Fruit fly (Drosophila melanogaster) whole organism, pupa: Measurements from ENCODE around the gene CG17193.

Experiments
- CG10348 ChIP-seq: fragments of 200-800 bp; sonication (Bioruptor generic); IDR thresholded peaks from 2 replicates; pipeline ENCODE4 v1.3.6; 2022; ENCODE audit warnings: missing biosample characterization, missing genetic modification characterization
- CG12605 ChIP-seq: fragments of 200-800 bp; sonication (Bioruptor generic); IDR thresholded peaks from 2 replicates; pipeline ENCODE4 v1.3.6; 2022; ENCODE audit warnings: missing biosample characterization, missing genetic modification characterization
- CG13204 ChIP-seq: fragments of 200-800 bp; sonication (Bioruptor generic); optimal IDR thresholded peaks from 2 replicates; lab custom pipeline; 2018; ENCODE audit warnings: missing biosample characterization, mild to moderate bottlenecking, missing genetic modification characterization, moderate library complexity
- CG14655 ChIP-seq: fragments of 200-800 bp; sonication (Bioruptor generic); optimal IDR thresholded peaks from 3 replicates; lab custom pipeline; 2017; ENCODE audit warnings: mild to moderate bottlenecking, missing biosample characterization, missing genetic modification reagents, missing genetic modification characterization
- CG15710 ChIP-seq: fragments of 200-800 bp; sonication (Bioruptor generic); optimal IDR thresholded peaks from 2 replicates; lab custom pipeline; 2018; ENCODE audit warnings: missing biosample characterization, mild to moderate bottlenecking, missing genetic modification characterization, moderate library complexity
- CG17806 ChIP-seq: fragments of 200-800 bp; sonication (Bioruptor generic); optimal IDR thresholded peaks from 2 replicates; lab custom pipeline; 2018; ENCODE audit warnings: missing biosample characterization, mild to moderate bottlenecking, missing genetic modification characterization, moderate library complexity
- CG32121 ChIP-seq: fragments of 200-800 bp; sonication (Bioruptor generic); IDR thresholded peaks from 2 replicates; pipeline ENCODE4 v1.3.6; 2022; ENCODE audit warnings: missing biosample characterization, missing genetic modification characterization
- CG34367 ChIP-seq: fragments of 200-800 bp; sonication (Bioruptor generic); optimal IDR thresholded peaks from 2 replicates; lab custom pipeline; 2018; ENCODE audit warnings: missing biosample characterization, mild to moderate bottlenecking, missing genetic modification characterization
- CG4496 ChIP-seq: fragments of 200-800 bp; sonication (Bioruptor generic); IDR thresholded peaks from 3 replicates; pipeline ENCODE4 v1.3.6; 2022; ENCODE audit warnings: missing biosample characterization, missing genetic modification characterization
- CG8159 ChIP-seq: fragments of 200-800 bp; sonication (Bioruptor generic); optimal IDR thresholded peaks from 3 replicates; lab custom pipeline; 2018; ENCODE audit warnings: missing biosample characterization, mild to moderate bottlenecking, missing genetic modification characterization, moderate library complexity
- CG8301 ChIP-seq: fragments of 200-800 bp; sonication (Bioruptor generic); optimal IDR thresholded peaks from 2 replicates; lab custom pipeline; 2018; ENCODE audit warnings: missing biosample characterization, mild to moderate bottlenecking, missing genetic modification characterization
- CG9948 ChIP-seq: fragments of 200-800 bp; sonication (Bioruptor generic); optimal IDR thresholded peaks from 2 replicates; lab custom pipeline; 2018; ENCODE audit warnings: missing biosample characterization, mild to moderate bottlenecking, missing genetic modification characterization, moderate library complexity
- D1 ChIP-seq: fragments of 200-800 bp; sonication (Bioruptor generic); optimal IDR thresholded peaks from 2 replicates; lab custom pipeline; 2018; ENCODE audit warnings: missing biosample characterization, mild to moderate bottlenecking, missing genetic modification characterization, moderate library complexity
- EcR ChIP-seq: fragments of 200-800 bp; sonication (Bioruptor generic); optimal IDR thresholded peaks from 3 replicates; lab custom pipeline; 2019; ENCODE audit warnings: missing biosample characterization, missing genetic modification characterization, mild to moderate bottlenecking, moderate library complexity, missing genetic modification reagents
- Ets98B ChIP-seq: fragments of 200-800 bp; sonication (Bioruptor generic); IDR thresholded peaks from 2 replicates; pipeline ENCODE4 v1.3.6; 2022; ENCODE audit warnings: missing biosample characterization, missing genetic modification characterization
- Pif1A ChIP-seq: fragments of 200-800 bp; sonication (Bioruptor generic); optimal IDR thresholded peaks from 3 replicates; lab custom pipeline; 2016; ENCODE audit warnings: missing biosample characterization, missing genetic modification characterization
- Pif1B ChIP-seq: fragments of 200-800 bp; sonication (Bioruptor generic); optimal IDR thresholded peaks from 3 replicates; lab custom pipeline; 2016; ENCODE audit warnings: missing biosample characterization, missing genetic modification characterization
- Snoo ChIP-seq: fragments of 200-800 bp; sonication (Bioruptor generic); optimal IDR thresholded peaks from 3 replicates; lab custom pipeline; 2017; ENCODE audit warnings: missing biosample characterization, mild to moderate bottlenecking, missing genetic modification characterization, inconsistent platforms
- fd96Ca ChIP-seq: fragments of 200-800 bp; sonication (Bioruptor generic); IDR thresholded peaks from 3 replicates; pipeline ENCODE4 v1.3.6; 2022; ENCODE audit warnings: missing biosample characterization, missing genetic modification characterization
- gl ChIP-seq: fragments of 200-800 bp; sonication (Bioruptor generic); optimal IDR thresholded peaks from 2 replicates; lab custom pipeline; 2018; ENCODE audit warnings: missing biosample characterization, mild to moderate bottlenecking, missing genetic modification characterization
- rn ChIP-seq: fragments of 200-800 bp; sonication (Bioruptor generic); IDR thresholded peaks from 2 replicates; pipeline ENCODE4 v1.3.6; 2022; ENCODE audit warnings: missing biosample characterization, missing genetic modification characterization

Gene CG17193

DNA sequence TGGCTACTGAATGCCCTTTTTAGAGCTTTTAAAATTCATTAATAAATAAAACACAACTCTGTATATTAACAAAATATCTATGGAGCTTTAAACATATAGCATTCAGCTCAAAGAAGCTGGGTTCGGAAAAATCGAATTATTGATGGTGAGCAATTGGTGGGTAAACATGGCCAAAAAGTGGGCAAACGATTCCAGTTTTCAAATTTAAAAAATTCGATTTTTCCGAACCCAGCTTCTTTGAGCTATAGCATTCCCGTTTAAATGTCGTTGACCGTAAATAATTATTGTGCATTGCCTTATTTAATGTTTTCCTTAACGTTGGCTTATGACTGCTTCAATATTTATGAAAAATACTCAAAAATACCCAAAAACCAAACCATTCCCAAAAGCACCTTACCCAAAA lies 54.3 kb downstream of the CG17193 start:
- TF ChIP-seq D1 (tag; lab: Kevin White, UChicago) (no peak), Pif1B (GFP tag; lab: Kevin White, UChicago) (no peak), Pif1A (GFP tag; lab: Kevin White, UChicago) (peak; percentile 29), CG10348 (GFP tag; lab: Robert Waterston, UW) (no peak), CG14655 (GFP tag; lab: Kevin White, UChicago) (peak; percentile 47), CG8301 (tag; lab: Kevin White, UChicago) (peak; percentile 7), Snoo (tag; lab: Kevin White, UChicago) (peak; percentile 40), fd96Ca (GFP tag; lab: Robert Waterston, UW) (no peak), CG9948 (tag; lab: Kevin White, UChicago) (peak; percentile 35), CG17806 (tag; lab: Kevin White, UChicago) (peak; percentile 2), CG8159 (tag; lab: Kevin White, UChicago) (peak; percentile 47), CG34367 (tag; lab: Kevin White, UChicago) (no peak), CG15710 (tag; lab: Kevin White, UChicago) (peak; percentile 48), Ets98B (GFP tag; lab: Robert Waterston, UW) (no peak), rn (GFP tag; lab: Robert Waterston, UW) (no peak)

DNA sequence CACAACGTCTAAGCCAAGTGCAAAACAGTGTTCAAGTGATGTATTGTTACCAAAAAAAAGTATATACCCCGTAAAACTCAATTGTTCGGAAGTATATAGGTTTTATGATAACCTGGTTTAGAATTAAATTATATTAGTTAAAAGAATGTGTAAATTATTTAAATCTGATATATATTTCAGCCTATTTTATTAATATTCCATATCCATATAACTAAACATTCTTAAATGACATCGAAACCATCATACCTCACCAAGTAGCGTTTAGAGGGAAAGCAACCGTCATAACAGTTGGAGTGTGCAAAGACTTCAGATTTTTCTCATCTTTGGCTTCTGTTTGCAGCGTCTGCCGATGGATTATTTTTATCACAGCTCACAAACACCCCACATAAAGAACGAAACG lies 56.4 kb downstream of the CG17193 start:
- TF ChIP-seq CG34367 (tag; lab: Kevin White, UChicago): peak; percentile 78
- TF ChIP-seq EcR (GFP tag; lab: Kevin White, UChicago): no peak
- TF ChIP-seq CG10348 (GFP tag; lab: Robert Waterston, UW): no peak
- TF ChIP-seq Pif1B (GFP tag; lab: Kevin White, UChicago): peak; percentile 58
- peak; percentile 87 for TF ChIP-seq CG32121 (GFP tag; lab: Robert Waterston, UW)
- TF ChIP-seq CG8301 (tag; lab: Kevin White, UChicago): peak; percentile 78
- peak; percentile 83 for TF ChIP-seq CG4496 (GFP tag; lab: Robert Waterston, UW)
- TF ChIP-seq Ets98B (GFP tag; lab: Robert Waterston, UW): peak; percentile 79
- TF ChIP-seq gl: peak; percentile 26
- peak; percentile 85 for TF ChIP-seq CG8159 (tag; lab: Kevin White, UChicago)
- peak; percentile 63 for TF ChIP-seq Pif1A (GFP tag; lab: Kevin White, UChicago)
- peak; percentile 64 for TF ChIP-seq D1 (tag; lab: Kevin White, UChicago)
- TF ChIP-seq rn (GFP tag; lab: Robert Waterston, UW): peak; percentile 44; the same call in 1 of the 2 replicates
- peak; percentile 83 for TF ChIP-seq CG12605 (GFP tag; lab: Robert Waterston, UW)
- TF ChIP-seq CG15710 (tag; lab: Kevin White, UChicago): peak; percentile 85
- peak; percentile 84 for TF ChIP-seq CG9948 (tag; lab: Kevin White, UChicago)
- peak; percentile 82 for TF ChIP-seq CG14655 (GFP tag; lab: Kevin White, UChicago)
- peak; percentile 83 for TF ChIP-seq CG17806 (tag; lab: Kevin White, UChicago)
- peak; percentile 68 for TF ChIP-seq Snoo (tag; lab: Kevin White, UChicago)
- peak; percentile 26 for TF ChIP-seq CG13204 (GFP tag; lab: Kevin White, UChicago)
- TF ChIP-seq fd96Ca (GFP tag; lab: Robert Waterston, UW): no peak

- TF ChIP-seq CG34367 (tag; lab: Kevin White, UChicago): peak; percentile 72
- 0 out of 2 replicates have a peak, but pooled peaks have one; percentile 30 for TF ChIP-seq rn (GFP tag; lab: Robert Waterston, UW)
- peak; percentile 72 for TF ChIP-seq CG17806 (tag; lab: Kevin White, UChicago)
- TF ChIP-seq gl: peak; percentile 29
- TF ChIP-seq CG14655 (GFP tag; lab: Kevin White, UChicago): peak; percentile 80
- TF ChIP-seq CG8301 (tag; lab: Kevin White, UChicago): peak; percentile 72
- TF ChIP-seq Ets98B (GFP tag; lab: Robert Waterston, UW): peak; percentile 71
- TF ChIP-seq D1 (tag; lab: Kevin White, UChicago): no peak
- TF ChIP-seq CG9948 (tag; lab: Kevin White, UChicago): peak; percentile 66
- peak; percentile 89 for TF ChIP-seq CG4496 (GFP tag; lab: Robert Waterston, UW)
- TF ChIP-seq Pif1B (GFP tag; lab: Kevin White, UChicago): peak; percentile 49
- peak; percentile 83; the same call in 2 of the 3 replicates for TF ChIP-seq fd96Ca (GFP tag; lab: Robert Waterston, UW)
- peak; percentile 47; the same call in 1 of the 2 replicates for TF ChIP-seq CG32121 (GFP tag; lab: Robert Waterston, UW)
- peak; percentile 23 for TF ChIP-seq CG13204 (GFP tag; lab: Kevin White, UChicago)
- peak; percentile 69 for TF ChIP-seq Pif1A (GFP tag; lab: Kevin White, UChicago)
- peak; percentile 23 for TF ChIP-seq Snoo (tag; lab: Kevin White, UChicago)
- TF ChIP-seq CG8159 (tag; lab: Kevin White, UChicago): peak; percentile 63
- TF ChIP-seq EcR (GFP tag; lab: Kevin White, UChicago): no peak
- no peak for TF ChIP-seq CG10348 (GFP tag; lab: Robert Waterston, UW)
- peak; percentile 69 for TF ChIP-seq CG15710 (tag; lab: Kevin White, UChicago)
- peak; percentile 54 for TF ChIP-seq CG12605 (GFP tag; lab: Robert Waterston, UW)
- TF ChIP-seq, all 21 proteins: peak for 18
Observed at dm6 chr3R:19998418-19998817, 57.5 kb downstream of the CG17193 start.

dm6 chr3R:19997526-19998070 lies 58.3 kb downstream of the CG17193 start:
- TF ChIP-seq CG4496 (GFP tag; lab: Robert Waterston, UW) (no peak), CG8159 (tag; lab: Kevin White, UChicago) (no peak), CG32121 (GFP tag; lab: Robert Waterston, UW) (no peak), CG17806 (tag; lab: Kevin White, UChicago) (no peak), rn (GFP tag; lab: Robert Waterston, UW) (no peak), gl (no peak), CG12605 (GFP tag; lab: Robert Waterston, UW) (no peak), D1 (tag; lab: Kevin White, UChicago) (no peak)
